Worm (Caenorhabditis elegans) whole organism, L1 larva: Measurements from ENCODE around the gene ZK1236.5.
A peak's percentile ranks its signal among the peaks of the same experiment; 100 is the strongest.

Experiments used
- C16A3.4 ChIP-seq: fragments of 150-350 bp; optimal IDR thresholded peaks from 2 replicates; lab custom pipeline; 2014; ENCODE audit warnings: missing biosample characterization, missing genetic modification characterization
- F16B12.6 ChIP-seq: fragments of 150-350 bp; optimal IDR thresholded peaks from 2 replicates; lab custom pipeline; 2014; ENCODE audit warnings: missing biosample characterization, missing genetic modification characterization
- Y116A8C.19 ChIP-seq: sonication (generic microtip); optimal IDR thresholded peaks from 2 replicates; lab custom pipeline; 2016; ENCODE audit warnings: missing compliant biosample characterization, missing genetic modification characterization, borderline replicate concordance
- alr-1 ChIP-seq: fragments of 200-800 bp; sonication (Bioruptor generic); optimal IDR thresholded peaks from 2 replicates; lab custom pipeline; 2018; ENCODE audit warnings: borderline replicate concordance, mild to moderate bottlenecking, missing genetic modification characterization, missing compliant biosample characterization
- ama-1 ChIP-seq: fragments of 150-350 bp; optimal IDR thresholded peaks from 2 replicates; lab custom pipeline; 2014
- blmp-1 ChIP-seq: fragments of 150-350 bp; optimal IDR thresholded peaks from 2 replicates; lab custom pipeline; 2014; ENCODE audit warnings: missing biosample characterization, missing genetic modification characterization
- ceh-8 ChIP-seq: fragments of 200-800 bp; sonication (Bioruptor generic); optimal IDR thresholded peaks from 2 replicates; lab custom pipeline; 2018; ENCODE audit warnings: mild to moderate bottlenecking, missing genetic modification characterization, moderate library complexity, missing compliant biosample characterization
- ceh-82 ChIP-seq, 3 experiments: fragments of 150-350 bp in 1 of 3; sonication (generic microtip) in 2 of 3; optimal IDR thresholded peaks; 2 replicates each; lab custom pipeline; 2014 to 2017; ENCODE audit warnings: missing biosample characterization in 3 of 3, missing genetic modification characterization in 3 of 3
- ceh-90 ChIP-seq: sonication (generic microtip); optimal IDR thresholded peaks from 2 replicates; lab custom pipeline; 2016; ENCODE audit warnings: missing genetic modification characterization, missing compliant biosample characterization
- dsc-1 ChIP-seq: sonication (generic microtip); optimal IDR thresholded peaks from 2 replicates; lab custom pipeline; 2016; ENCODE audit warnings: mild to moderate bottlenecking, missing genetic modification characterization, missing compliant biosample characterization
- efl-1 ChIP-seq, 4 experiments: fragments of 150-350 bp; optimal IDR thresholded peaks in 3 of 4; peaks in 1 of 4; 1 replicate in 1 of 4; 2 replicates in 3 of 4; lab custom pipeline; 2014; ENCODE audit warnings: missing biosample characterization in 2 of 4, missing genetic modification characterization in 2 of 4, missing genetic modification reagents in 2 of 4
- egl-27 ChIP-seq, 2 experiments: fragments of 150-350 bp in 1 of 2; sonication (generic microtip); optimal IDR thresholded peaks; 3 replicates each; lab custom pipeline; 2017 to 2018; ENCODE audit warnings: missing biosample characterization in 2 of 2, missing genetic modification characterization in 2 of 2, missing genetic modification reagents in 2 of 2
- elt-2 ChIP-seq: sonication (generic microtip); optimal IDR thresholded peaks from 2 replicates; lab custom pipeline; 2016; ENCODE audit warnings: missing genetic modification characterization, mild to moderate bottlenecking, inconsistent platforms, missing compliant biosample characterization, missing genetic modification reagents
- elt-3 ChIP-seq, 6 experiments: fragments of 150-350 bp in 1 of 6; sonication (generic microtip); optimal IDR thresholded peaks; 2 replicates each; lab custom pipeline; 2017 to 2018; ENCODE audit warnings: missing biosample characterization in 6 of 6, missing genetic modification characterization in 6 of 6, inconsistent platforms in 1 of 6
- ets-5 ChIP-seq: fragments of 200-800 bp; sonication (Bioruptor generic); IDR thresholded peaks from 2 replicates; pipeline ENCODE4 v1.3.6; 2022; ENCODE audit warnings: missing genetic modification characterization, missing compliant biosample characterization
- fkh-8 ChIP-seq: sonication (generic microtip); optimal IDR thresholded peaks from 2 replicates; lab custom pipeline; 2016; ENCODE audit warnings: mild to moderate bottlenecking, missing genetic modification characterization, missing compliant biosample characterization
- fos-1 ChIP-seq: fragments of 150-350 bp; optimal IDR thresholded peaks from 2 replicates; lab custom pipeline; 2014; ENCODE audit warnings: missing biosample characterization, missing genetic modification characterization
- grh-1 ChIP-seq: fragments of 200-800 bp; sonication (Bioruptor generic); IDR thresholded peaks from 2 replicates; pipeline ENCODE4 v1.3.6; 2022; ENCODE audit warnings: missing genetic modification reagents, missing genetic modification characterization, missing compliant biosample characterization
- hlh-17 ChIP-seq: fragments of 200-800 bp; sonication (Bioruptor generic); optimal IDR thresholded peaks from 2 replicates; lab custom pipeline; 2018; ENCODE audit warnings: missing genetic modification characterization, mild to moderate bottlenecking, missing compliant biosample characterization, moderate library complexity, borderline replicate concordance
- hpl-2 ChIP-seq: fragments of 150-350 bp; optimal IDR thresholded peaks from 2 replicates; lab custom pipeline; 2014; ENCODE audit warnings: missing biosample characterization, missing genetic modification reagents, missing genetic modification characterization
- irx-1 ChIP-seq: sonication (generic microtip); optimal IDR thresholded peaks from 2 replicates; lab custom pipeline; 2016; ENCODE audit warnings: missing genetic modification characterization, missing compliant biosample characterization
- jun-1 ChIP-seq: fragments of 150-350 bp; optimal IDR thresholded peaks from 2 replicates; lab custom pipeline; 2014; ENCODE audit warnings: missing biosample characterization, missing genetic modification reagents, missing genetic modification characterization
- lin-13 ChIP-seq: fragments of 150-350 bp; optimal IDR thresholded peaks from 2 replicates; lab custom pipeline; 2014; ENCODE audit warnings: missing biosample characterization, missing genetic modification reagents, missing genetic modification characterization
- lin-14 ChIP-seq: fragments of 200-800 bp; sonication (Bioruptor generic); optimal IDR thresholded peaks from 2 replicates; lab custom pipeline; 2018; ENCODE audit warnings: mild to moderate bottlenecking, missing genetic modification characterization, moderate library complexity, missing compliant biosample characterization
- lir-3 ChIP-seq: sonication (generic microtip); optimal IDR thresholded peaks from 2 replicates; lab custom pipeline; 2016; ENCODE audit warnings: mild to moderate bottlenecking, missing genetic modification characterization, moderate library complexity, missing compliant biosample characterization; ENCODE audit not compliant: poor library complexity
- lsy-2 ChIP-seq, 2 experiments: fragments of 150-350 bp; optimal IDR thresholded peaks; 2 replicates each; lab custom pipeline; 2014; ENCODE audit warnings: missing biosample characterization in 2 of 2, missing genetic modification characterization in 2 of 2
- mab-9 ChIP-seq: fragments of 200-800 bp; sonication (Bioruptor generic); IDR thresholded peaks from 2 replicates; pipeline ENCODE4 v1.3.6; 2022; ENCODE audit warnings: missing genetic modification reagents, missing genetic modification characterization, missing compliant biosample characterization
- mep-1 ChIP-seq: fragments of 150-350 bp; optimal IDR thresholded peaks from 2 replicates; lab custom pipeline; 2014; ENCODE audit warnings: missing biosample characterization, missing genetic modification characterization
- nhr-11 ChIP-seq: fragments of 150-350 bp; optimal IDR thresholded peaks from 2 replicates; lab custom pipeline; 2014; ENCODE audit warnings: missing biosample characterization, missing genetic modification characterization
- nhr-12 ChIP-seq: sonication (generic microtip); optimal IDR thresholded peaks from 2 replicates; lab custom pipeline; 2017; ENCODE audit warnings: missing biosample characterization, missing genetic modification characterization
- nhr-20 ChIP-seq: sonication (generic microtip); optimal IDR thresholded peaks from 2 replicates; lab custom pipeline; 2016; ENCODE audit warnings: mild to moderate bottlenecking, missing genetic modification characterization, missing compliant biosample characterization
- nhr-71 ChIP-seq: sonication (generic microtip); optimal IDR thresholded peaks from 2 replicates; lab custom pipeline; 2016; ENCODE audit warnings: mild to moderate bottlenecking, missing genetic modification characterization, moderate library complexity, missing compliant biosample characterization
- nhr-85 ChIP-seq: sonication (generic microtip); peaks from one replicate; lab custom pipeline; 2016; ENCODE audit warnings: missing genetic modification characterization, inconsistent platforms, missing compliant biosample characterization
- pag-3 ChIP-seq: sonication (generic microtip); optimal IDR thresholded peaks from 2 replicates; lab custom pipeline; 2017; ENCODE audit warnings: missing genetic modification characterization, mild to moderate bottlenecking, missing compliant biosample characterization, antibody characterized with exemption, borderline replicate concordance; ENCODE audit not compliant: insufficient read depth
- pqm-1 ChIP-seq: sonication (generic microtip); optimal IDR thresholded peaks from 3 replicates; lab custom pipeline; 2017; ENCODE audit warnings: missing biosample characterization, missing genetic modification characterization
- skn-1 ChIP-seq: fragments of 150-350 bp; optimal IDR thresholded peaks from 2 replicates; lab custom pipeline; 2014; ENCODE audit warnings: missing biosample characterization, missing genetic modification characterization
- sptf-1 ChIP-seq: fragments of 150-350 bp; optimal IDR thresholded peaks from 2 replicates; lab custom pipeline; 2014; ENCODE audit warnings: missing biosample characterization, missing genetic modification characterization
- sup-37 ChIP-seq: fragments of 200-800 bp; sonication (Bioruptor generic); optimal IDR thresholded peaks from 2 replicates; lab custom pipeline; 2018; ENCODE audit warnings: mild to moderate bottlenecking, missing genetic modification characterization, missing compliant biosample characterization
- swsn-7 ChIP-seq: sonication (generic microtip); optimal IDR thresholded peaks from 2 replicates; lab custom pipeline; 2016; ENCODE audit warnings: missing genetic modification characterization, missing compliant biosample characterization
- tbx-2 ChIP-seq: sonication (generic microtip); optimal IDR thresholded peaks from 2 replicates; lab custom pipeline; 2016; ENCODE audit warnings: missing genetic modification characterization, missing compliant biosample characterization
- tlp-1 ChIP-seq: fragments of 150-350 bp; optimal IDR thresholded peaks from 2 replicates; lab custom pipeline; 2014; ENCODE audit warnings: missing biosample characterization, missing genetic modification characterization
- unc-130 ChIP-seq: fragments of 150-350 bp; optimal IDR thresholded peaks from 2 replicates; lab custom pipeline; 2017; ENCODE audit warnings: missing biosample characterization, missing genetic modification characterization, inconsistent platforms
- unc-30 ChIP-seq: sonication (generic microtip); optimal IDR thresholded peaks from 2 replicates; lab custom pipeline; 2017; ENCODE audit warnings: missing biosample characterization, missing genetic modification characterization
- unc-62 ChIP-seq: fragments of 150-350 bp; optimal IDR thresholded peaks from 2 replicates; lab custom pipeline; 2014; ENCODE audit warnings: missing biosample characterization, missing genetic modification reagents, missing genetic modification characterization
- unc-98 ChIP-seq: fragments of 200-800 bp; sonication (Bioruptor generic); IDR thresholded peaks from 2 replicates; pipeline ENCODE4 v1.3.6; 2022; ENCODE audit warnings: missing genetic modification characterization, missing compliant biosample characterization
- vab-15 ChIP-seq: sonication (generic microtip); optimal IDR thresholded peaks from 2 replicates; lab custom pipeline; 2017; ENCODE audit warnings: missing genotype, mild to moderate bottlenecking, missing genetic modification characterization, missing compliant biosample characterization
- xbp-1 ChIP-seq: sonication (generic microtip); optimal IDR thresholded peaks from 2 replicates; lab custom pipeline; 2016; ENCODE audit warnings: missing genetic modification characterization, missing compliant biosample characterization
- zag-1 ChIP-seq: fragments of 150-350 bp; optimal IDR thresholded peaks from 2 replicates; lab custom pipeline; 2014; ENCODE audit warnings: missing biosample characterization, missing genetic modification characterization
- zip-4 ChIP-seq: fragments of 200-800 bp; sonication (Bioruptor generic); optimal IDR thresholded peaks from 2 replicates; lab custom pipeline; 2018; ENCODE audit warnings: mild to moderate bottlenecking, missing genetic modification characterization, moderate library complexity, missing compliant biosample characterization
- ztf-11 ChIP-seq, 2 experiments: sonication (generic microtip); optimal IDR thresholded peaks; 2 replicates each; lab custom pipeline; 2016 to 2017; ENCODE audit warnings: missing genetic modification characterization in 2 of 2, missing biosample characterization in 1 of 2, missing compliant biosample characterization in 1 of 2

The ZK1236.5 gene

DNA sequence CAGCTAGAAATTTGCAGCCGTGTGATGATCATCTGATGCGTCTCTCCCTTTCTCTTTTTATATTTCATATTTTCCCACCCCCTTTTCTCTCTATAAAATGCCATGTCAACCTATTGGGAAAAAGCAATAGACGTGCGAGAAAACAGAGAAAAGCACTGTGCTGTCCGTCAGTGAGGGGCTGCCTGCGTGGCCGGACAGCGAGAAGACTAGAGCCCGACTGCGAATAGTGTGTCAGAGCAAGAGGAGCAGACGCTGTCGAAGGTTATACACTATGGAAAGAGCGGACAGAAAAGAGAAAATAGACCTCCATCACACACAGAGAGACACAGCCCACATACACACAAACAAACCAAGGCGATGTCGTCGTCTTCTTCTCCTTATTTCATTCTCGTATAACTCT is 6.9 kb downstream of the ZK1236.5 start (continued):
- TF ChIP-seq grh-1, result no peak
- TF ChIP-seq unc-98, result no peak
- no peak for TF ChIP-seq unc-130 (tag; lab: Kevin White, UChicago)
- peak; percentile 83 for TF ChIP-seq mep-1 (tag; lab: Kevin White, UChicago)
- no peak for TF ChIP-seq hlh-17
- TF ChIP-seq sptf-1 (tag; lab: Kevin White, UChicago), result no peak
- TF ChIP-seq ceh-8 (GFP tag; lab: Kevin White, UChicago), result no peak
- TF ChIP-seq nhr-11, result no peak
- TF ChIP-seq mab-9 (GFP tag; lab: Robert Waterston, UW), result no peak
- peak; percentile 62 for TF ChIP-seq xbp-1 (tag; lab: Kevin White, UChicago)
- peak; percentile 44 for TF ChIP-seq lin-13
- peak; percentile 55 for TF ChIP-seq blmp-1
- TF ChIP-seq elt-2 (tag; lab: Kevin White, UChicago), result peak; percentile 43
- TF ChIP-seq skn-1 (tag; lab: Kevin White, UChicago), result peak; percentile 22
- no peak for TF ChIP-seq pag-3 (tag; lab: Kevin White, UChicago)
- TF ChIP-seq egl-27 (tag; optimal IDR thresholded peaks at IDR 0.05; lab: Kevin White, UChicago), result no peak
- peak; percentile 56 for TF ChIP-seq C16A3.4 (tag; lab: Kevin White, UChicago)
- no peak for TF ChIP-seq irx-1 (tag; lab: Kevin White, UChicago)
- TF ChIP-seq fkh-8 (tag; lab: Kevin White, UChicago), result peak; percentile 68
- TF ChIP-seq zip-4 (GFP tag; lab: Kevin White, UChicago), result no peak
- no peak for TF ChIP-seq pqm-1 (tag; lab: Kevin White, UChicago)
- TF ChIP-seq unc-62 (GFP tag; lab: Kevin White, UChicago), result no peak
- no peak for TF ChIP-seq ets-5 (GFP tag; lab: Robert Waterston, UW)
- TF ChIP-seq efl-1 (optimal IDR thresholded peaks at IDR 0.05; lab: Kevin White, UChicago), result peak; percentile 57 to 79
- peak; percentile 37 to 94 for TF ChIP-seq efl-1 (GFP tag; optimal IDR thresholded peaks at IDR 0.05 in 1 of 2; lab: Kevin White, UChicago)
- TF ChIP-seq lir-3 (tag; lab: Kevin White, UChicago), result no peak
- TF ChIP-seq F16B12.6 (tag; lab: Kevin White, UChicago), result peak; percentile 39
- no peak for TF ChIP-seq nhr-12 (tag; lab: Kevin White, UChicago)
- peak in 1 of 2 experiments; percentile 48 for TF ChIP-seq ztf-11 (tag; optimal IDR thresholded peaks at IDR 0.05; lab: Kevin White, UChicago)
- TF ChIP-seq unc-30, result no peak
- TF ChIP-seq lsy-2 (tag; optimal IDR thresholded peaks at IDR 0.05; lab: Kevin White, UChicago), result peak; percentile 49 to 86
- TF ChIP-seq nhr-20 (tag; lab: Kevin White, UChicago), result peak; percentile 71
- TF ChIP-seq dsc-1 (tag; lab: Kevin White, UChicago), result peak; percentile 27
- TF ChIP-seq nhr-71 (tag; lab: Kevin White, UChicago), result peak; percentile 82
- TF ChIP-seq tlp-1 (tag; lab: Kevin White, UChicago), result no peak
- TF ChIP-seq sup-37 (GFP tag; lab: Kevin White, UChicago), result no peak
- no peak for TF ChIP-seq zag-1
- TF ChIP-seq fos-1, result no peak
- peak; percentile 85 for TF ChIP-seq lin-14 (GFP tag; lab: Kevin White, UChicago)
- peak; percentile 60 for TF ChIP-seq nhr-85 (tag; lab: Kevin White, UChicago)
- peak; percentile 62 for TF ChIP-seq swsn-7
- no peak for TF ChIP-seq ceh-90 (tag; lab: Kevin White, UChicago)
- peak; percentile 70 for TF ChIP-seq tbx-2 (tag; lab: Kevin White, UChicago)
- no peak for TF ChIP-seq vab-15
- peak in 2 of 3 experiments; percentile 17 to 54 for TF ChIP-seq ceh-82 (tag; optimal IDR thresholded peaks at IDR 0.05; lab: Kevin White, UChicago)
- peak; percentile 45 for TF ChIP-seq ama-1 (lab: Kevin White, UChicago)
- TF ChIP-seq hpl-2 (GFP tag; lab: Kevin White, UChicago), result no peak
- no peak for TF ChIP-seq Y116A8C.19
- TF ChIP-seq jun-1 (tag; lab: Kevin White, UChicago), result peak; percentile 47
- no peak for TF ChIP-seq alr-1 (tag; lab: Kevin White, UChicago)
- TF ChIP-seq elt-3 (tag; optimal IDR thresholded peaks at IDR 0.05; lab: Kevin White, UChicago), result peak in 2 of 6 experiments; percentile 12 to 18
